Fruit fly (Drosophila melanogaster): ENCODE data around the gene PyK.
A peak's percentile ranks its signal among the peaks of the same experiment; 100 is the strongest.

PyK gene

DNA sequence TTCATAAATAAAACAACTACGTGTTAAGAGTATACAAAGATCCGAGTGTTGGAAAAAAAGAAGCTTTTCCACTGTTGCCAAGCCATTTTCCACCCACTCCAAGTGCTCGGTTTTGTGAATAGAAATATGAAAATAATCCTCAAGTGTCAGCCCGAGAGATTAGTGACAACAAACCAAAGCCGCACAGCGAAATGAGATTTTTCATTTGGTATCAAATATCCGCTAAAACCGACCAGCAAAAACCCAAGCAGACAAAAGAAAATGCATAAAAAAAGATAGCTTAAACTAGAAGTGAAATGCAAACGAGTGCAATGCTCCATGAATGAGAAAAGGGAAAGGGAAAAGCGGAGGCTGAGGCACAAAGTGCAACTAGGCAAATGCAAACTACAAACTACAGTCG is 15.9 kb upstream of the PyK start, which contains the start of gene rdhB:
TSS of gene rdhB (plus strand) at position 301 of the 400 bp plus-strand sequence.
- TF ChIP-seq Eip78C (GFP tag) (no peak), Sox15 (GFP tag; optimal IDR thresholded peaks at IDR 0.05) (no peak), CG3919 (GFP tag; optimal IDR thresholded peaks at IDR 0.05) (no peak), cyc (GFP tag; optimal IDR thresholded peaks at IDR 0.05) (no peak), fd59A (GFP tag; optimal IDR thresholded peaks at IDR 0.05) (no peak), eg (GFP tag; IDR thresholded peaks at IDR 0.05) (no peak), CG1621 (tag; optimal IDR thresholded peaks at IDR 0.05) (no peak), pdm3 (GFP tag; optimal IDR thresholded peaks at IDR 0.05) (no peak), ss (GFP tag; optimal IDR thresholded peaks at IDR 0.05) (no peak), Met (GFP tag; optimal IDR thresholded peaks at IDR 0.05) (no peak), Blimp-1 (GFP tag; optimal IDR thresholded peaks at IDR 0.05) (no peak), CG6854 (GFP tag; optimal IDR thresholded peaks at IDR 0.05) (no peak), CG8319 (GFP tag; optimal IDR thresholded peaks at IDR 0.05) (no peak), net (GFP tag; optimal IDR thresholded peaks at IDR 0.05) (no peak), CG7368 (GFP tag; optimal IDR thresholded peaks at IDR 0.05) (no peak), CG16779 (tag; optimal IDR thresholded peaks at IDR 0.05) (no peak)

DNA sequence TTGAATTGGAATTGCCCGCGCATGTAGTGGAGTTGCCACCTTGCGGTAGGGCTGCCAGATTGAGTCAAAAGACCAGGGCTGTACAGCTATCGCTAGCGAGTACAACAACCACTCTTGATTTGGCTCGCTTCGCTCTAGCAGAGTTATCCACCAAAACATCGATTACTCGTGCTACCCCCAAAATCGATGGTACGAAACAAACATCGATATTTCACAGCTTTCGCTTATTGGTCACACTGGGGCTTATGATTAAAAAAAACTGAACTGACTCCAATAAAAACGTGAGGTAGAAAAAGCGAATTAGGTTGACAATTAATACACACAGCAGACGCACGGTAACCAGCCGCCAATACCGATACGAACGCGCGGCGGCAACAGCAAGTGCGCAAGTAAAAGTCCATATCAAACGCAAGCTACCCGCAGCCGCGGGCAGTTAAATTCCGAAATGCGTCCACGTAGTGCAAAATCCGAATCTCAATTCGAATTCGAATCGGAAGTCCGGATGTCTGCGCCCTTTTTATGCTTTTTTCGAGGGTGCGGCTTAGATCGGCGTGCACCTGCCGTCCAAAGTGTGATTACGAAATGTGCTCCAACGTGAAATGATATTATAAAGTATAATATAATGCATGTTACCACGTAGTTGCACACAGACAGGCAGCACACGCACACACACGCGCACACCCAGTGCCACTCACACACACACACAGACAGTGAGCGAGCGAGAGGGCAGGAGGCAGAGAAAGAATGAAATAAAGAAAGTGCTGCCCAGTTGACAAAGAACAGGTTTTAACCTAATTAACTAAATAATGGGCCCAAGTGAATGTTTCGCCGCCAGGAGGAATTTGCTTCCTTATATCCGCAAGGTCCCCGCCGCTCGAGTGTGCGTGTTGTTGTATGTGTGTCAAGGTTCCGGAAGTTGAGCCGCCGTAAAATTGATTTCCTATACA is 10.6 kb upstream of the PyK start, which contains the start of gene Sar1:
TSS of gene Sar1 (plus strand) at position 222 of the 947 bp plus-strand sequence.
- TF ChIP-seq dsx (GFP tag; optimal IDR thresholded peaks at IDR 0.05; ENCODE audit: poor library complexity, severe bottlenecking) (no peak), fd59A (GFP tag; optimal IDR thresholded peaks at IDR 0.05) (no peak), CG9139 (GFP tag; optimal IDR thresholded peaks at IDR 0.05) (no peak), CG8632 (GFP tag; optimal IDR thresholded peaks at IDR 0.05) (no peak), OdsH (GFP tag; optimal IDR thresholded peaks at IDR 0.05) (no peak), Hr4 (GFP tag; optimal IDR thresholded peaks at IDR 0.05) (no peak), achi (GFP tag; optimal IDR thresholded peaks at IDR 0.05) (no peak), ss (GFP tag; optimal IDR thresholded peaks at IDR 0.05) (peak; percentile 44 to 60), Eip93F (GFP tag; optimal IDR thresholded peaks at IDR 0.05) (no peak), CG34406 (GFP tag; optimal IDR thresholded peaks at IDR 0.05) (no peak), CG8119 (GFP tag; IDR thresholded peaks at IDR 0.05) (no peak; the same call in 2 of the 3 replicates), CG3032 (tag; optimal IDR thresholded peaks at IDR 0.05) (no peak), CG11762 (GFP tag; optimal IDR thresholded peaks at IDR 0.05; ENCODE audit: insufficient read depth) (no peak), Gug (GFP tag; IDR thresholded peaks at IDR 0.05) (no peak), CG6276 (GFP tag; optimal IDR thresholded peaks at IDR 0.05) (peak; percentile 41), Blimp-1 (GFP tag; optimal IDR thresholded peaks at IDR 0.05) (peak; percentile 96), Lpt (GFP tag; optimal IDR thresholded peaks at IDR 0.05) (no peak), Hr38 (GFP tag; optimal IDR thresholded peaks at IDR 0.05) (no peak), fkh (GFP tag; optimal IDR thresholded peaks at IDR 0.05) (no peak), Hr39 (GFP tag; optimal IDR thresholded peaks at IDR 0.05) (peak; percentile 17), lz (GFP tag; optimal IDR thresholded peaks at IDR 0.05) (no peak), CG31627 (GFP tag; optimal IDR thresholded peaks at IDR 0.05) (peak; percentile 2), Eip75B (GFP tag; optimal IDR thresholded peaks at IDR 0.05) (peak; percentile 73), Met (GFP tag; optimal IDR thresholded peaks at IDR 0.05) (peak; percentile 51), cyc (GFP tag; optimal IDR thresholded peaks at IDR 0.05) (peak; percentile 1), salr (GFP tag; optimal IDR thresholded peaks at IDR 0.05) (no peak), CG10669 (GFP tag; optimal IDR thresholded peaks at IDR 0.05) (no peak), pdm3 (GFP tag; optimal IDR thresholded peaks at IDR 0.05) (no peak), acj6 (GFP tag; optimal IDR thresholded peaks at IDR 0.05) (no peak), CG11294 (GFP tag; IDR thresholded peaks at IDR 0.05) (no peak), CG6808 (GFP tag; optimal IDR thresholded peaks at IDR 0.05) (peak; percentile 58), Eip78C (GFP tag) (peak; percentile 57), Sox15 (GFP tag; optimal IDR thresholded peaks at IDR 0.05) (no peak), Ets21C (GFP tag; optimal IDR thresholded peaks at IDR 0.05) (no peak), CG11902 (GFP tag; optimal IDR thresholded peaks at IDR 0.05) (no peak), CG6163 (GFP tag; IDR thresholded peaks at IDR 0.05) (no peak), dac (GFP tag; optimal IDR thresholded peaks at IDR 0.05) (no peak), CG6792 (GFP tag; optimal IDR thresholded peaks at IDR 0.05) (no peak), spab (GFP tag; optimal IDR thresholded peaks at IDR 0.05) (no peak), CG15336 (GFP tag; IDR thresholded peaks at IDR 0.05) (no peak)
